Worm (Caenorhabditis elegans) whole organism, late embryonic: ENCODE measurements around the gene smk-1.

Experiments
- C38D4.7 ChIP-seq: fragments of 200-800 bp; sonication (Bioruptor generic); optimal IDR thresholded peaks from 2 replicates; lab custom pipeline; 2018; ENCODE audit warnings: mild to moderate bottlenecking, missing genetic modification characterization, moderate library complexity, missing compliant biosample characterization
- F13H6.1 ChIP-seq: sonication (generic microtip); optimal IDR thresholded peaks from 2 replicates; lab custom pipeline; 2016; ENCODE audit warnings: missing genetic modification characterization, missing compliant biosample characterization
- K02D7.2 ChIP-seq: sonication (generic microtip); optimal IDR thresholded peaks from 2 replicates; lab custom pipeline; 2017; ENCODE audit warnings: mild to moderate bottlenecking, missing genetic modification characterization, missing compliant biosample characterization
- K09A11.1 ChIP-seq: sonication (generic microtip); optimal IDR thresholded peaks from 2 replicates; lab custom pipeline; 2017; ENCODE audit warnings: antibody characterized with exemption, mild to moderate bottlenecking, missing genetic modification characterization, missing compliant biosample characterization; ENCODE audit not compliant: insufficient read depth
- Y22D7AL.16 ChIP-seq: sonication (generic microtip); optimal IDR thresholded peaks from 2 replicates; lab custom pipeline; 2016; ENCODE audit warnings: missing genetic modification characterization, missing compliant biosample characterization
- ahr-1 ChIP-seq: sonication (generic microtip); optimal IDR thresholded peaks from 2 replicates; lab custom pipeline; 2016; ENCODE audit warnings: missing genetic modification characterization, missing compliant biosample characterization
- ama-1 ChIP-seq: fragments of 150-350 bp; optimal IDR thresholded peaks from 2 replicates; lab custom pipeline; 2014
- ceh-14 ChIP-seq: sonication (generic microtip); optimal IDR thresholded peaks from 2 replicates; lab custom pipeline; 2016; ENCODE audit warnings: missing genotype, missing genetic modification characterization, missing compliant biosample characterization
- ceh-19 ChIP-seq: fragments of 200-800 bp; sonication (Bioruptor generic); optimal IDR thresholded peaks from 2 replicates; lab custom pipeline; 2018; ENCODE audit warnings: mild to moderate bottlenecking, missing genetic modification characterization, missing compliant biosample characterization
- ceh-2 ChIP-seq: sonication (generic microtip); optimal IDR thresholded peaks from 2 replicates; lab custom pipeline; 2016; ENCODE audit warnings: missing genotype, missing genetic modification characterization, missing compliant biosample characterization
- ceh-31 ChIP-seq: sonication (generic microtip); optimal IDR thresholded peaks from 2 replicates; lab custom pipeline; 2016; ENCODE audit warnings: missing genetic modification characterization, missing compliant biosample characterization
- ceh-34 ChIP-seq: sonication (generic microtip); optimal IDR thresholded peaks from 2 replicates; lab custom pipeline; 2016; ENCODE audit warnings: mild to moderate bottlenecking, missing genetic modification characterization, missing compliant biosample characterization
- ceh-6 ChIP-seq: fragments of 200-800 bp; sonication (Bioruptor generic); optimal IDR thresholded peaks from 2 replicates; lab custom pipeline; 2018; ENCODE audit warnings: mild to moderate bottlenecking, missing genetic modification characterization, missing compliant biosample characterization
- che-1 ChIP-seq: sonication (generic microtip); optimal IDR thresholded peaks from 2 replicates; lab custom pipeline; 2016; ENCODE audit warnings: mild to moderate bottlenecking, missing genetic modification characterization, missing compliant biosample characterization
- dmd-4 ChIP-seq: sonication (generic microtip); optimal IDR thresholded peaks from 2 replicates; lab custom pipeline; 2016; ENCODE audit warnings: borderline replicate concordance, missing genetic modification characterization, missing compliant biosample characterization
- ets-4 ChIP-seq: sonication (generic microtip); optimal IDR thresholded peaks from 2 replicates; lab custom pipeline; 2016; ENCODE audit warnings: missing genetic modification characterization, missing compliant biosample characterization
- hlh-6 ChIP-seq: sonication (generic microtip); optimal IDR thresholded peaks from 2 replicates; lab custom pipeline; 2016; ENCODE audit warnings: missing genotype, missing genetic modification characterization, missing compliant biosample characterization
- nfya-1 ChIP-seq: sonication (generic microtip); optimal IDR thresholded peaks from 2 replicates; lab custom pipeline; 2017; ENCODE audit warnings: missing genetic modification characterization, mild to moderate bottlenecking, missing compliant biosample characterization, antibody characterized with exemption, moderate library complexity
- nhr-11 ChIP-seq: fragments of 150-350 bp; optimal IDR thresholded peaks from 2 replicates; lab custom pipeline; 2014; ENCODE audit warnings: missing biosample characterization, missing genetic modification characterization
- nhr-232 ChIP-seq: sonication (generic microtip); optimal IDR thresholded peaks from 2 replicates; lab custom pipeline; 2016; ENCODE audit warnings: missing genetic modification characterization, missing compliant biosample characterization
- npax-4 ChIP-seq: sonication (generic microtip); optimal IDR thresholded peaks from 2 replicates; lab custom pipeline; 2016; ENCODE audit warnings: missing genetic modification characterization, missing compliant biosample characterization
- pax-1 ChIP-seq: fragments of 150-350 bp; optimal IDR thresholded peaks from 2 replicates; lab custom pipeline; 2014; ENCODE audit warnings: missing biosample characterization, missing genetic modification characterization
- pha-4 ChIP-seq: fragments of 150-350 bp; optimal IDR thresholded peaks from 2 replicates; lab custom pipeline; 2018; ENCODE audit warnings: missing biosample characterization, missing genetic modification reagents, missing genetic modification characterization
- pqm-1 ChIP-seq: sonication (generic microtip); optimal IDR thresholded peaks from 2 replicates; lab custom pipeline; 2016; ENCODE audit warnings: missing genetic modification characterization, missing compliant biosample characterization
- ref-2 ChIP-seq: sonication (generic microtip); optimal IDR thresholded peaks from 2 replicates; lab custom pipeline; 2016; ENCODE audit warnings: missing genetic modification characterization, missing compliant biosample characterization
- rnt-1 ChIP-seq: sonication (generic microtip); optimal IDR thresholded peaks from 2 replicates; lab custom pipeline; 2016; ENCODE audit warnings: missing genetic modification characterization, missing compliant biosample characterization
- sox-4 ChIP-seq: sonication (generic microtip); optimal IDR thresholded peaks from 2 replicates; lab custom pipeline; 2017; ENCODE audit warnings: mild to moderate bottlenecking, missing genetic modification characterization, inconsistent platforms, missing compliant biosample characterization
- syd-9 ChIP-seq: sonication (generic microtip); optimal IDR thresholded peaks from 2 replicates; lab custom pipeline; 2016; ENCODE audit warnings: mild to moderate bottlenecking, missing genetic modification characterization, moderate library complexity, missing compliant biosample characterization
- tbx-2 ChIP-seq: sonication (generic microtip); optimal IDR thresholded peaks from 2 replicates; lab custom pipeline; 2016; ENCODE audit warnings: missing genetic modification characterization, missing compliant biosample characterization
- unc-42 ChIP-seq: sonication (generic microtip); optimal IDR thresholded peaks from 2 replicates; lab custom pipeline; 2016; ENCODE audit warnings: missing genotype, missing genetic modification characterization, missing compliant biosample characterization
- zip-5 ChIP-seq: sonication (generic microtip); optimal IDR thresholded peaks from 2 replicates; lab custom pipeline; 2016; ENCODE audit warnings: missing genetic modification characterization, missing compliant biosample characterization

The smk-1 gene

DNA sequence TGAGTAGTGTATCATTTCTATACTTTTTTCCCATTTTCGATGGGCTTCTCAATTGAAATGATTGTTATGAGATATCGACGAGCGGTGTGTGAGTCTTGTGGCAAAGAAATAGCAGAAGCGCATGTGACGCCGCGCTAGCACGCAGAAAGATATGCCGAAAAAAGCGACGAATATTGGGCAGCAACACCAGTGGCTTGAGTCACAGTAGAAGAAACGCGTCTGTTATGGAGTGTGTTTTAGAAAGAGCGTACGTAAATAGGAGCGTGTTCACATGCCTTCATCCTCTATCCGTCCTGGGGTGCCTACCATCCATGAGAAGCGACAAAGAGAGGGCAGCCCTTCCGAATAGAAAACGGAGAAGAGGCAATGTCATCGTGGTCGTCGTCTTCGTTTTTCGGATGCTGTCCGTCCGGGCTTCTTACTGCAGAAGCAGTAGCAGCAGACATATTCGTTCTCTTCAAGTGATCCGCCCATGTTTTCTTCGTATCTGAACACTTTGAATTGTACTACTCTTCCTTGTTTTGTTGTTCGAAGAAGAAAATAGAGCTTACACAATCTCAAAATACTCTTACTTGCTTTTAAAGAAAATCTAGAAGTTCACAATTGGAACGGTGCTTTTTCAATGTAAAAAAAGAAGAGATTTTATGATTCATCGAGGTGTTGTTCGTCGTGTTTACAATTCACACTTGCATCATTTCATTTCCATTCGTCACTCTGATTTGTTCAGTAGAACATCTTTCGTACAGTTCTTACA lies 2.4 kb downstream of the smk-1 start:
- no peak for TF ChIP-seq K02D7.2 (tag; lab: Kevin White, UChicago)
- TF ChIP-seq che-1 (tag; lab: Kevin White, UChicago): no peak
- no peak for TF ChIP-seq F13H6.1 (tag; lab: Kevin White, UChicago)
- no peak for TF ChIP-seq ceh-2 (tag; lab: Kevin White, UChicago)
- TF ChIP-seq ref-2: peak; percentile 4
- no peak for TF ChIP-seq K09A11.1 (tag; lab: Kevin White, UChicago)
- no peak for TF ChIP-seq C38D4.7
- TF ChIP-seq, all 69 proteins: peak for 1

DNA sequence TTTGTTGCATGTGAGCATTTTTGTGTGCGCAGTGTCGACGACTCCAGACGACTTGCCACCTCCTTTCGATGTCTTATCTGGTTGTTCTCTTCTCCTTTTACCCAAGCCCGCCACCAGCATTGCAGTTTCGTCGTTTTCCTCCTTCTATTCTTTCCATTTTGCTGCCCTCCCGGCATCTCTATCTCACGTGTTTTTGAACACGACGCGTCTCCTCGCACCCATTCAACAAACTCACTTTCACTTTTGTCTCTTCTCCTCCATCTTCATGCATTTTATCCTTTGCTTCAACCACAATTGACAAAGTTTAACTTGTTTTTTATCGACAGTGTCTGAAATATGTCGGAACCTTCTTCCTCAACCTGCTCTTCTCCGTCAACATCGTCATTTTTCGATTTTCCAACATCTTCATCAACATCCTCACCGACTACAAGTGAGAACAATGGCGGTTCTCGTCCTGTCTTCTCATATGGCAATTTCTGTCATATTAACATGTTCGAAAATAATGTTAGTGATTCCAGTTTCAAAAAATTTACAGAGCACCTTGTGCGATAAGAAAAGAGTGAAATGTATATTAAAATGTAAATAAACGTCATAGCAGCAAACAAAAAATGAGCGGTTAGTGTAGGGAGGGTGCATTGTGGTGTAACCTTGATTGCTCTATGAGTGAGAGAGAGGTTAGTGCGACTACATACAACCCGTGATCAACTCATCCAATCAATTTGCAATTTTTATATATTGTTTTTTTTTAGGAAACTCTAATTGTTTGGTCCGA lies 3.2 kb downstream of the smk-1 start, which contains the start of gene fip-4:
Gene fip-4, minus strand, starts transcription at position 636 of the 772 bp plus-strand sequence.
- TF ChIP-seq unc-42 (tag; lab: Kevin White, UChicago) (peak; percentile 1), ceh-34 (tag; lab: Kevin White, UChicago) (no peak)

DNA sequence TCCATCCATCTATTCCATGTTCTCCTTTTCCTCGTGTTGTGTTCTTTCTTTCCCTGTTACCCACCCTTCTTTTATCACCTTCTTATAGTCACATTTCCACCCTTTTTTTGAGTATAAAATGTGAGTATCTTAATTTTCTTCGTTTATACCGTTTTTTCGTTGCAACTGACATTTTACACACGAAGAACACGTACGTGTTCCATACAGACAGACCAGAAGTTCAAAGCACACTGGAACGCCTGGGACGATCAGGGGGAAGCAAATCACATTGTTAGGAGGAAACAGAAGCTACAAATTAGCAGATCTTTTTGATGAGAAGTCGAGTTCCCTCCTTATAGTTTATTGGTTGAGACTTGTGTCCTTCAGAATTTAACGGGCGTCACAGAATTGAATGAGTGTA lies 8.1 kb downstream of the smk-1 start:
- no peak for TF ChIP-seq ref-2
- no peak for TF ChIP-seq ama-1

DNA sequence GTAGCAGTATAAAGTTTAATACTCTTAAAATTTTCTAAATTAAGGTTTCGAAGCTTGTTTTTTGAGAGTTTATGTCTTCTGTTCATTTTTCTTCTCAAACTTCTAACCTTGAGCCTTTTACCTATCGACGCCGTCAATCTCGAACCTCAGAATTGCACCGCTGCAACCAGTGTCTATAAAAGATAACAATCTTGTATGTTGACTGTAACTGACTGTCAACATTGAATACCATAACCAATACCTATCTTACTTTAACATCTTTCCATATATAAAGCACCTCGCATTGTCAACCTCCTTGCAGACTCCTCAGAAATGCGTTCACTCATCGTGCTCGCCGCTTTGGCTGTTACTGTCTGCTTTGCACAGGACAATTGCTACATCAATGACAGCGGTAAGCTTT lies 11.1 kb downstream of the smk-1 start, which contains the start of gene grd-5:
Gene grd-5, plus strand, starts transcription at position 295 of the 400 bp plus-strand sequence.
- TF ChIP-seq C38D4.7 (no peak), sox-4 (no peak), nhr-232 (tag; lab: Kevin White, UChicago) (no peak), syd-9 (tag; lab: Kevin White, UChicago) (no peak), pha-4 (tag; lab: Kevin White, UChicago) (no peak), ahr-1 (no peak), hlh-6 (no peak)

DNA sequence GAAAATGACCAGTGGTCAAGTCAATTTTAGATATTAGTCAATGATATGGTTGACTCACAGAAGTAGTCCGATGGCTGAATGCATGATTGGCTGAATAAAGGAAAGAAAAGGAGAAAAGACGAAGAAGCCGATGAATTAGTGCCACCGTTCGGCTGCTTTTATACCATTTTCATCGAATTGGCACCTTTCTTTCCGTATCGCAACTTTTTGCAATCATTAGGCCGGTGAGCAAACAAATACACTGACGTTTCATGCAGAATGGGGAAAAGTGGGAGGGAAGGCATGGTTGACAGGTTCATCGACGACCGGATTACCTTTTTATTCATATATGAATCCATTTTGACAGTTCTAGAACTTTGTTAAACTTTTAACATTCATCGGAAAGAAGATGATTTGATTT lies 13.6 kb downstream of the smk-1 start, which contains the start of gene idpc-2:
Gene idpc-2, minus strand, starts transcription at position 101 of the 400 bp plus-strand sequence.
- TF ChIP-seq nfya-1 (tag; lab: Kevin White, UChicago) (no peak), pqm-1 (tag; lab: Kevin White, UChicago) (no peak), ceh-6 (GFP tag; lab: Kevin White, UChicago) (no peak), ceh-31 (tag; lab: Kevin White, UChicago) (no peak), zip-5 (tag; lab: Kevin White, UChicago) (no peak), che-1 (tag; lab: Kevin White, UChicago) (no peak)

DNA sequence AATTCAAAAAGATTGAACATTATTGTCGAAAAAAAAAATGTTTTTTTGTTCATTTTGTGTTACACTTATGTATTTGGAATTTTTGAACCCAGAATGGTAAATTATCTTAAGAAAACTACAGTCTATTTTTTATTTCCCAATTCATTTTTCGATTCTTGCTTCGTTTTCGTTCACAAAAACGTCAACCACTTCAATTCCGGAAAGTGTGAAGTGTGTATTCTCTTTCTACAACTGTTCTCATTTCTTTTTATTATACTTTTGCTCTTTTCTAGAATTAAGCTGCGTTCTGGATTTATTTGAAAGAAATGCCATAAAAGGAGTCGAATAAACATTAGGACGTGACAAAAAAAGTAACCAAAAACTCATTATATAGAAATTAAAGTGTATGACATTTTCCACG lies 14.7 kb downstream of the smk-1 start, which contains the start of gene F41E6.1:
Gene F41E6.1, plus strand, starts transcription at position 301 of the 400 bp plus-strand sequence.
- no peak for TF ChIP-seq ceh-14 (tag; lab: Kevin White, UChicago)
- TF ChIP-seq ceh-34 (tag; lab: Kevin White, UChicago): no peak
- TF ChIP-seq Y22D7AL.16 (tag; lab: Kevin White, UChicago): no peak
- TF ChIP-seq nhr-11 (tag; lab: Kevin White, UChicago): no peak
- no peak for TF ChIP-seq tbx-2 (tag; lab: Kevin White, UChicago)
- TF ChIP-seq ets-4: no peak
- TF ChIP-seq ceh-6 (GFP tag; lab: Kevin White, UChicago): no peak
- no peak for TF ChIP-seq npax-4
- no peak for TF ChIP-seq rnt-1 (tag; lab: Kevin White, UChicago)
- TF ChIP-seq syd-9 (tag; lab: Kevin White, UChicago): no peak
- no peak for TF ChIP-seq ceh-19
- no peak for TF ChIP-seq dmd-4 (tag; lab: Kevin White, UChicago)
- TF ChIP-seq nfya-1 (tag; lab: Kevin White, UChicago): no peak
- TF ChIP-seq ama-1: no peak
- TF ChIP-seq pax-1 (tag; lab: Kevin White, UChicago): no peak
